Fruit fly (Drosophila melanogaster) Kc167 (cell line): Measurements from ENCODE around the gene jumu.

Experiments
- Myc ChIP-seq: fragments of >200 bp; optimal IDR thresholded peaks from 2 replicates; lab custom pipeline; 2017; ENCODE audit warnings: missing external identifiers
- Sin3A ChIP-seq: fragments of >200 bp; optimal IDR thresholded peaks from 2 replicates; lab custom pipeline; 2018; ENCODE audit warnings: missing external identifiers
- h ChIP-seq: fragments of >200 bp; optimal IDR thresholded peaks from 3 replicates; lab custom pipeline; 2018; ENCODE audit warnings: missing external identifiers
- insv ChIP-seq: fragments of >200 bp; optimal IDR thresholded peaks from 3 replicates; lab custom pipeline; 2018; ENCODE audit warnings: missing external identifiers
- psq ChIP-seq: fragments of >200 bp; optimal IDR thresholded peaks from 2 replicates; lab custom pipeline; 2017; ENCODE audit warnings: missing external identifiers
- ttk ChIP-seq: sonication (Bioruptor generic); optimal IDR thresholded peaks from 2 replicates; lab custom pipeline; 2017; ENCODE audit warnings: missing external identifiers

Gene jumu

dm6 chr3R:10394368-10394770 lies 44.4 kb downstream of the jumu start:
- TF ChIP-seq Myc (lab: Kevin White, UChicago) = no peak

- TF ChIP-seq Sin3A (lab: Kevin White, UChicago) (no peak), insv (lab: Kevin White, UChicago) (no peak), Myc (lab: Kevin White, UChicago) (no peak), ttk (lab: Kevin White, UChicago) (no peak), h (lab: Kevin White, UChicago) (no peak), psq (lab: Kevin White, UChicago) (no peak)
These were observed 45.3 kb downstream of the jumu start for dm6 chr3R:10395233-10395815.

- TF ChIP-seq ttk (lab: Kevin White, UChicago) = no peak
- TF ChIP-seq insv (lab: Kevin White, UChicago) = no peak
- TF ChIP-seq Sin3A (lab: Kevin White, UChicago) = no peak
- no peak for TF ChIP-seq Myc (lab: Kevin White, UChicago)
- TF ChIP-seq psq (lab: Kevin White, UChicago) = no peak
These were observed 50.8 kb downstream of the jumu start, which contains the start of gene mthl11 for dm6 chr3R:10400732-10401131. mthl11 (plus strand) TSS chr3R:10401032.

dm6 chr3R:10403940-10404339 lies 54.0 kb downstream of the jumu start:
- TF ChIP-seq h (lab: Kevin White, UChicago) = no peak
- TF ChIP-seq Sin3A (lab: Kevin White, UChicago) = no peak
- TF ChIP-seq ttk (lab: Kevin White, UChicago) = no peak
- no peak for TF ChIP-seq insv (lab: Kevin White, UChicago)
- TF ChIP-seq psq (lab: Kevin White, UChicago) = no peak
- TF ChIP-seq Myc (lab: Kevin White, UChicago) = no peak

- TF ChIP-seq h (lab: Kevin White, UChicago) = no peak
- TF ChIP-seq ttk (lab: Kevin White, UChicago) = no peak
- TF ChIP-seq insv (lab: Kevin White, UChicago) = no peak
- no peak for TF ChIP-seq Sin3A (lab: Kevin White, UChicago)
- no peak for TF ChIP-seq Myc (lab: Kevin White, UChicago)
- no peak for TF ChIP-seq psq (lab: Kevin White, UChicago)
These were observed 57.1 kb downstream of the jumu start, which contains the start of gene CG6325 for dm6 chr3R:10407066-10407465. CG6325 (minus strand) TSS chr3R:10407285.

- TF ChIP-seq ttk (lab: Kevin White, UChicago) = no peak
- no peak for TF ChIP-seq h (lab: Kevin White, UChicago)
- TF ChIP-seq psq (lab: Kevin White, UChicago) = no peak
- TF ChIP-seq Sin3A (lab: Kevin White, UChicago) = no peak
- TF ChIP-seq insv (lab: Kevin White, UChicago) = no peak
- TF ChIP-seq Myc (lab: Kevin White, UChicago) = no peak
These were observed 57.7 kb downstream of the jumu start for dm6 chr3R:10407658-10408057.
